Worm (Caenorhabditis elegans) whole organism, L3 larva: ENCODE measurements around the gene raga-1.

Experiments used
- ceh-82 ChIP-seq: fragments of 150-350 bp; optimal IDR thresholded peaks from 2 replicates; lab custom pipeline; 2014; ENCODE audit warnings: missing biosample characterization, missing genetic modification characterization
- egl-5 ChIP-seq: fragments of 150-350 bp; optimal IDR thresholded peaks from 2 replicates; lab custom pipeline; 2017; ENCODE audit warnings: missing biosample characterization, missing genetic modification reagents, missing genetic modification characterization, inconsistent platforms
- elt-3 ChIP-seq, 3 experiments: fragments of 150-350 bp in 1 of 3; sonication (generic microtip) in 2 of 3; optimal IDR thresholded peaks; 2 replicates in 2 of 3; 4 replicates in 1 of 3; lab custom pipeline; 2014 to 2017; ENCODE audit warnings: missing biosample characterization in 3 of 3, missing genetic modification characterization in 3 of 3
- fos-1 ChIP-seq: fragments of 150-350 bp; optimal IDR thresholded peaks from 2 replicates; lab custom pipeline; 2014; ENCODE audit warnings: missing biosample characterization, missing genetic modification characterization
- nhr-11 ChIP-seq: fragments of 150-350 bp; optimal IDR thresholded peaks from 2 replicates; lab custom pipeline; 2014; ENCODE audit warnings: missing biosample characterization, missing genetic modification characterization
- nhr-237 ChIP-seq: fragments of 150-350 bp; optimal IDR thresholded peaks from 2 replicates; lab custom pipeline; 2014; ENCODE audit warnings: missing biosample characterization, missing genetic modification characterization
- nhr-77 ChIP-seq: fragments of 150-350 bp; optimal IDR thresholded peaks from 2 replicates; lab custom pipeline; 2014; ENCODE audit warnings: missing biosample characterization, missing genetic modification characterization
- sea-2 ChIP-seq: fragments of 150-350 bp; sonication (generic microtip); optimal IDR thresholded peaks from 4 replicates; lab custom pipeline; 2014; ENCODE audit warnings: missing biosample characterization, missing genetic modification reagents, missing genetic modification characterization

DNA sequence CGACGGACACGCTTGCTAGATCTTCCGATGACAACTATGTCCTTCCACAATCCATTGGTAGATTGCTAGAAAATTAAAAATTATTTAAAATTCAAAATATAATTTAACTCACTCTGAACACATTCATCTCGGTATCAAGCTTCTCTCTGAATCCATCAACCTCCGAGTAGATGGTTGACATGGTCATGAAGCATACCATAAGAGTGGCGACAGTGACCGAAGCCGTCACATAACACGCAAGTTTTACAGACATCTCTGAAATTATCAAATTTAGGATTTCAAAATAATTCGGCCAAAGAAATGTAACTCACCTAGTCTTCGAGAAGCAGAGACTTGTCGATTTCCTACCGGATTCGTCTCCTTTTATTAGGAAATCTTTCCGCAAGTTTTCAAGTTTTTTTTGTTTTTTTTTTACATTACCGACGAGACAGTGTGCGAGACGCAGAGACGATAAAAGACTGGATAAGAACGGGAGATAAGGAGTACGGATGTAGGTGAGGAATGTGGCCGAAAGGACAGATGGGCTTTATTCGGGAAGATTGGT is 36.4 kb downstream of the raga-1 start, which contains the start of gene sqt-1:
- no peak for TF ChIP-seq nhr-237 (tag; lab: Kevin White, UChicago)
- no peak for TF ChIP-seq nhr-77
- peak in 1 of 3 experiments; percentile 72 for TF ChIP-seq elt-3 (tag; optimal IDR thresholded peaks at IDR 0.05; lab: Kevin White, UChicago)
- TF ChIP-seq sea-2 (GFP tag; lab: Kevin White, UChicago), result no peak
- TF ChIP-seq nhr-11 (tag; lab: Kevin White, UChicago), result no peak
- no peak for TF ChIP-seq ceh-82 (tag; lab: Kevin White, UChicago)
- TF ChIP-seq egl-5, result no peak
- no peak for TF ChIP-seq fos-1 (tag; lab: Kevin White, UChicago)
